Fruit fly (Drosophila melanogaster) whole organism, embryonic: Measurements from ENCODE around the gene Inx6.
A peak's percentile ranks its signal among the peaks of the same experiment; 100 is the strongest.

Experiments used
- Bdp1 ChIP-seq: fragments of 200-800 bp; sonication (Bioruptor generic); optimal IDR thresholded peaks from 3 replicates; lab custom pipeline; 2016; ENCODE audit warnings: missing biosample characterization, missing genetic modification characterization
- Bgb ChIP-seq: fragments of 200-800 bp; sonication (Bioruptor generic); IDR thresholded peaks from 2 replicates; pipeline ENCODE4 v1.3.6; 2022; ENCODE audit warnings: missing biosample characterization, missing genetic modification characterization; ENCODE audit not compliant: partially characterized antibody
- CG11696 ChIP-seq: fragments of 200-800 bp; sonication (Bioruptor generic); IDR thresholded peaks from 2 replicates; pipeline ENCODE4 v1.3.6; 2022; ENCODE audit warnings: missing biosample characterization, missing genetic modification characterization
- CG18476 ChIP-seq: fragments of 200-800 bp; sonication (Bioruptor generic); optimal IDR thresholded peaks from 2 replicates; lab custom pipeline; 2016; ENCODE audit warnings: missing biosample characterization, mild to moderate bottlenecking, missing genetic modification characterization
- CG2678 ChIP-seq: fragments of 200-800 bp; sonication (Bioruptor generic); optimal IDR thresholded peaks from 3 replicates; lab custom pipeline; 2019; ENCODE audit warnings: missing biosample characterization, mild to moderate bottlenecking, missing genetic modification characterization, moderate library complexity
- CG30403 ChIP-seq: fragments of 200-800 bp; sonication (Bioruptor generic); optimal IDR thresholded peaks from 3 replicates; lab custom pipeline; 2016; ENCODE audit warnings: missing biosample characterization, missing genetic modification characterization
- CG3065 ChIP-seq: fragments of 200-800 bp; sonication (Bioruptor generic); optimal IDR thresholded peaks from 2 replicates; lab custom pipeline; 2016; ENCODE audit warnings: missing biosample characterization, missing genetic modification characterization
- CG31365 ChIP-seq: fragments of 200-800 bp; sonication (Bioruptor generic); optimal IDR thresholded peaks from 2 replicates; lab custom pipeline; 2018; ENCODE audit warnings: missing biosample characterization, mild to moderate bottlenecking, missing genetic modification characterization
- CG6765 ChIP-seq: fragments of 200-800 bp; sonication (Bioruptor generic); optimal IDR thresholded peaks from 3 replicates; lab custom pipeline; 2017; ENCODE audit warnings: missing biosample characterization, mild to moderate bottlenecking, missing genetic modification characterization
- CG7372 ChIP-seq: fragments of 200-800 bp; sonication (Bioruptor generic); IDR thresholded peaks from 2 replicates; pipeline ENCODE4 v1.3.6; 2022; ENCODE audit warnings: missing biosample characterization, missing genetic modification characterization
- CG8290 ChIP-seq, 3 experiments: fragments of 200-800 bp; sonication (Bioruptor generic); optimal IDR thresholded peaks; 2 replicates each; lab custom pipeline; 2016 to 2019; ENCODE audit warnings: missing biosample characterization in 3 of 3, missing genetic modification characterization in 3 of 3, mild to moderate bottlenecking in 2 of 3, moderate library complexity in 1 of 3
- CG8478 ChIP-seq: fragments of >200 bp; optimal IDR thresholded peaks from 2 replicates; lab custom pipeline; 2018
- Dfd ChIP-seq, 2 experiments: fragments of >200 bp; optimal IDR thresholded peaks; 2 replicates each; lab custom pipeline; 2017; ENCODE audit warnings: missing biosample characterization in 2 of 2, missing genetic modification characterization in 2 of 2
- Dll ChIP-seq: fragments of 200-800 bp; sonication (Bioruptor generic); IDR thresholded peaks from 4 replicates; pipeline ENCODE4 v1.3.6; 2022; ENCODE audit warnings: missing biosample characterization, missing genetic modification characterization; ENCODE audit not compliant: partially characterized antibody
- Dref ChIP-seq: fragments of 200-800 bp; sonication (Bioruptor generic); IDR thresholded peaks from 2 replicates; pipeline ENCODE4 v1.3.6; 2022; ENCODE audit warnings: missing biosample characterization, missing genetic modification characterization
- Fer2 ChIP-seq: fragments of 200-800 bp; sonication (Bioruptor generic); optimal IDR thresholded peaks from 2 replicates; lab custom pipeline; 2018; ENCODE audit warnings: missing biosample characterization, mild to moderate bottlenecking, missing genetic modification characterization, moderate library complexity
- Hr51 ChIP-seq, 2 experiments: fragments of 200-800 bp; sonication (Bioruptor generic); optimal IDR thresholded peaks; 2 replicates in 1 of 2; 3 replicates in 1 of 2; lab custom pipeline; 2016 to 2018; ENCODE audit warnings: missing biosample characterization in 2 of 2, missing genetic modification characterization in 2 of 2, mild to moderate bottlenecking in 1 of 2, moderate library complexity in 1 of 2
- MESR4 ChIP-seq: fragments of 200-800 bp; sonication (Bioruptor generic); optimal IDR thresholded peaks from 2 replicates; lab custom pipeline; 2018; ENCODE audit warnings: missing biosample characterization, mild to moderate bottlenecking, missing genetic modification characterization, moderate library complexity
- Oli ChIP-seq: fragments of 200-800 bp; sonication (Bioruptor generic); optimal IDR thresholded peaks from 2 replicates; lab custom pipeline; 2018; ENCODE audit warnings: missing biosample characterization, mild to moderate bottlenecking, missing genetic modification characterization, moderate library complexity
- Ssrp ChIP-seq: fragments of 200-800 bp; sonication (Bioruptor generic); optimal IDR thresholded peaks from 2 replicates; lab custom pipeline; 2018; ENCODE audit warnings: missing biosample characterization, mild to moderate bottlenecking, missing genetic modification characterization, moderate library complexity
- Tbp ChIP-seq: fragments of >200 bp; optimal IDR thresholded peaks from 2 replicates; lab custom pipeline; 2018; ENCODE audit warnings: missing biosample characterization, missing genetic modification characterization
- ase ChIP-seq: fragments of 200-800 bp; sonication (Bioruptor generic); IDR thresholded peaks from 3 replicates; pipeline ENCODE4 v1.3.6; 2022; ENCODE audit warnings: missing biosample characterization, missing genetic modification characterization
- bab2 ChIP-seq: fragments of 200-800 bp; sonication (Bioruptor generic); optimal IDR thresholded peaks from 2 replicates; lab custom pipeline; 2016; ENCODE audit warnings: missing biosample characterization, missing genetic modification characterization
- bbx ChIP-seq: fragments of 200-800 bp; sonication (Bioruptor generic); IDR thresholded peaks from 2 replicates; pipeline ENCODE4 v1.3.6; 2022; ENCODE audit warnings: missing biosample characterization, missing genetic modification characterization; ENCODE audit not compliant: partially characterized antibody
- cg ChIP-seq: fragments of 200-800 bp; sonication (Bioruptor generic); optimal IDR thresholded peaks from 3 replicates; lab custom pipeline; 2019; ENCODE audit warnings: missing biosample characterization, mild to moderate bottlenecking, missing genetic modification characterization, moderate library complexity
- chinmo ChIP-seq: fragments of 200-800 bp; sonication (Bioruptor generic); IDR thresholded peaks from 4 replicates; pipeline ENCODE4 v1.3.6; 2022; ENCODE audit warnings: missing biosample characterization, missing genetic modification characterization; ENCODE audit not compliant: partially characterized antibody
- crol ChIP-seq: fragments of 200-800 bp; sonication (Bioruptor generic); IDR thresholded peaks from 2 replicates; pipeline ENCODE4 v1.3.6; 2022; ENCODE audit warnings: missing biosample characterization, missing genetic modification characterization
- crp ChIP-seq, 2 experiments: fragments of 200-800 bp; sonication (Bioruptor generic); optimal IDR thresholded peaks; 2 replicates in 1 of 2; 3 replicates in 1 of 2; lab custom pipeline; 2017; ENCODE audit warnings: missing biosample characterization in 2 of 2, missing genetic modification characterization in 2 of 2, mild to moderate bottlenecking in 1 of 2, moderate library complexity in 1 of 2
- danr ChIP-seq: fragments of 200-800 bp; sonication (Bioruptor generic); IDR thresholded peaks from 2 replicates; pipeline ENCODE4 v1.3.6; 2022; ENCODE audit warnings: missing biosample characterization, missing genetic modification characterization
- grau ChIP-seq: fragments of 200-800 bp; optimal IDR thresholded peaks from 3 replicates; lab custom pipeline; 2019; ENCODE audit warnings: missing biosample characterization, mild to moderate bottlenecking, missing genetic modification characterization, moderate library complexity
- her ChIP-seq: fragments of 200-800 bp; sonication (Bioruptor generic); optimal IDR thresholded peaks from 2 replicates; lab custom pipeline; 2016; ENCODE audit warnings: missing biosample characterization, missing genetic modification characterization
- jing ChIP-seq: fragments of 200-800 bp; sonication (Bioruptor generic); optimal IDR thresholded peaks from 2 replicates; lab custom pipeline; 2018; ENCODE audit warnings: missing biosample characterization, mild to moderate bottlenecking, missing genetic modification characterization
- kay ChIP-seq: fragments of 200-800 bp; sonication (Bioruptor generic); optimal IDR thresholded peaks from 2 replicates; lab custom pipeline; 2016; ENCODE audit warnings: missing biosample characterization, missing genetic modification characterization
- lilli ChIP-seq: fragments of 200-800 bp; sonication (Bioruptor generic); optimal IDR thresholded peaks from 3 replicates; lab custom pipeline; 2016; ENCODE audit warnings: missing biosample characterization, missing genetic modification characterization
- nerfin-2 ChIP-seq: fragments of 200-800 bp; sonication (Bioruptor generic); IDR thresholded peaks from 2 replicates; pipeline ENCODE4 v1.3.6; 2022; ENCODE audit warnings: missing biosample characterization, missing genetic modification characterization; ENCODE audit not compliant: partially characterized antibody
- pho ChIP-seq: fragments of 200-800 bp; sonication (Bioruptor generic); optimal IDR thresholded peaks from 2 replicates; lab custom pipeline; 2016; ENCODE audit warnings: missing biosample characterization, missing genetic modification characterization
- pita ChIP-seq: fragments of 200-800 bp; sonication (Bioruptor generic); optimal IDR thresholded peaks from 2 replicates; lab custom pipeline; 2017; ENCODE audit warnings: missing biosample characterization, mild to moderate bottlenecking, missing genetic modification characterization
- sd ChIP-seq: fragments of 200-800 bp; sonication (Bioruptor generic); optimal IDR thresholded peaks from 3 replicates; lab custom pipeline; 2018; ENCODE audit warnings: missing biosample characterization, mild to moderate bottlenecking, missing genetic modification characterization, moderate library complexity
- sens ChIP-seq: fragments of 200-800 bp; sonication (Bioruptor generic); peaks from one replicate; lab custom pipeline; 2016; ENCODE audit warnings: missing biosample characterization, missing genetic modification characterization
- sim ChIP-seq: fragments of 200-800 bp; sonication (Bioruptor generic); IDR thresholded peaks from 2 replicates; pipeline ENCODE4 v1.3.6; 2022; ENCODE audit warnings: missing biosample characterization, missing genetic modification characterization
- slbo ChIP-seq: fragments of 200-800 bp; sonication (Bioruptor generic); IDR thresholded peaks from 2 replicates; pipeline ENCODE4 v1.3.6; 2022; ENCODE audit warnings: missing biosample characterization, missing genetic modification characterization
- sr ChIP-seq: fragments of 200-800 bp; sonication (Bioruptor generic); IDR thresholded peaks from 3 replicates; pipeline ENCODE4 v1.3.6; 2022; ENCODE audit warnings: missing biosample characterization, missing genetic modification characterization
- stwl ChIP-seq: fragments of 200-800 bp; sonication (Bioruptor generic); optimal IDR thresholded peaks from 3 replicates; lab custom pipeline; 2018; ENCODE audit warnings: missing biosample characterization, mild to moderate bottlenecking, missing genetic modification characterization, moderate library complexity
- sug ChIP-seq: fragments of 200-800 bp; optimal IDR thresholded peaks from 2 replicates; lab custom pipeline; 2019; ENCODE audit warnings: missing biosample characterization, mild to moderate bottlenecking, missing genetic modification characterization, moderate library complexity
- zen ChIP-seq: fragments of 200-800 bp; sonication (Bioruptor generic); optimal IDR thresholded peaks from 3 replicates; lab custom pipeline; 2018; ENCODE audit warnings: missing biosample characterization, mild to moderate bottlenecking, missing genetic modification characterization, moderate library complexity

Gene Inx6

DNA sequence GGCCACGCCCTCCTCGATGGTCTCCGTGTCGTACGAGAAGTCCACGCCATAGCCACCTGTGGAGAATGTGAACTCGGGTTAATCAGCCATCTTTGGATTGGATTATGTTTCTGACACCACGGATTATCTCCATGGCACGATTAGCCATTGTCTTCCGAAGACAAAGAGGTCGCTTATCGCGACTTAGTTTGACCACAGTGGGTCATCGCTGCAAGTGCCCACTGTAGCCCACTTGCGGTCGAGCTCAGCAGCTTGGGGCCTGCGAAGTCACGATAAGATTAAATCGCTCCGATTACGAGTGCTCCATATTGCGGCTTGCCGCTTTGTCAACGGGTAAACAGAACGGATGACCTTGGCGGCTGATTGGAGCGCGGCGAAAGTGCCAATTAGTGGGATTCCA is 13.6 kb downstream of the Inx6 start:
- no peak for TF ChIP-seq ase (GFP tag; lab: Robert Waterston, UW)
- no peak for TF ChIP-seq bab2 (GFP tag; lab: Kevin White, UChicago)
- TF ChIP-seq slbo (GFP tag; lab: Robert Waterston, UW), result no peak
- no peak for TF ChIP-seq nerfin-2
- peak; percentile 52 for TF ChIP-seq grau (tag; lab: Kevin White, UChicago)
- TF ChIP-seq Ssrp (tag; lab: Kevin White, UChicago), result no peak
- TF ChIP-seq Fer2 (tag; lab: Kevin White, UChicago), result no peak
- TF ChIP-seq CG11696, result no peak
- no peak for TF ChIP-seq pho (GFP tag; lab: Kevin White, UChicago)
- no peak for TF ChIP-seq CG18476
- peak; percentile 20 for TF ChIP-seq sug (tag; lab: Kevin White, UChicago)
- 0 out of 2 replicates have a peak, but pooled peaks have one; percentile 8 for TF ChIP-seq Bgb (GFP tag; lab: Robert Waterston, UW)
- TF ChIP-seq lilli (GFP tag; lab: Kevin White, UChicago), result no peak
- TF ChIP-seq her (GFP tag; lab: Kevin White, UChicago), result no peak
- no peak for TF ChIP-seq Bdp1

DNA sequence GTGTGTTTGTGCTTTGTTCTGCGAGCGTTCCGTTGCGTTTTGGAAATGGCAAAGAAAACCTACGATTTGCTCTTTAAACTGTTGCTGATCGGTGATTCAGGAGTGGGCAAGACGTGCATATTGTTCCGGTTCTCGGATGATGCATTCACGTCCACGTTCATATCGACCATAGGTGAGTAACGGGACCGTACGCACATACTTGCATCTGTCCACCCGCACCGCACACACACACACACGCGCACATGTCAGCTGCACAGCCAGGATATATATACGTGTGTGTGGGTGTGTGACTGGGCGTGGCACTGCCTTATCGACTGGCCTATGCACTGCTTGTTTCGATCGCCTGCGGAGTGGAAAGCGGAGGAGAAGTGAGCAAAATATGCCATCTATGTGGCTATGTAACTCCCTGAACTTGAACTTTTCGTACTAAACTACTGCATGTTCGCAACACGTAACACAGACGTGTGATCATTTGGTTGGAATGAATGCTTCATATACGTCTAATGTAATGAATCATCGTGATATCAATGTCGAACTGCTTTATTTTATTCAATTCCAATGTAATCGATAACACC is 17.9 kb downstream of the Inx6 start:
- TF ChIP-seq sd (peak; percentile 58), crp (GFP tag; optimal IDR thresholded peaks at IDR 0.05; lab: Kevin White, UChicago) (peak in 1 of 2 experiments; percentile 36), CG8290 (GFP tag; optimal IDR thresholded peaks at IDR 0.05; lab: Kevin White, UChicago) (peak; percentile 53), CG8290 (tag; optimal IDR thresholded peaks at IDR 0.05; lab: Kevin White, UChicago) (peak; percentile 30 to 33), CG3065 (GFP tag; lab: Kevin White, UChicago) (peak; percentile 82), sim (GFP tag; lab: Robert Waterston, UW) (no peak), Dref (GFP tag; lab: Robert Waterston, UW) (0 out of 2 replicates have a peak, but pooled peaks have one; percentile 42), sens (GFP tag; lab: Kevin White, UChicago) (peak; percentile 63), zen (tag; lab: Kevin White, UChicago) (no peak), CG8478 (lab: Kevin White, UChicago) (peak; percentile 89), Dll (GFP tag; lab: Robert Waterston, UW) (no peak), MESR4 (peak; percentile 39), CG7372 (GFP tag; lab: Robert Waterston, UW) (no peak), kay (peak; percentile 79), CG6765 (GFP tag; lab: Kevin White, UChicago) (no peak), CG2678 (tag; lab: Kevin White, UChicago) (no peak), cg (peak; percentile 82), chinmo (GFP tag; lab: Robert Waterston, UW) (0 out of 4 replicates have a peak, but pooled peaks have one; percentile 21), CG30403 (GFP tag; lab: Kevin White, UChicago) (no peak), bbx (0 out of 2 replicates have a peak, but pooled peaks have one; percentile 6), crol (GFP tag; lab: Robert Waterston, UW) (0 out of 2 replicates have a peak, but pooled peaks have one; percentile 30), Tbp (GFP tag; lab: Kevin White, UChicago) (no peak), CG31365 (tag; lab: Kevin White, UChicago) (peak; percentile 94), Oli (tag; lab: Kevin White, UChicago) (no peak), pita (GFP tag; lab: Kevin White, UChicago) (no peak), Hr51 (GFP tag; optimal IDR thresholded peaks at IDR 0.05; lab: Kevin White, UChicago) (no peak), danr (GFP tag; lab: Robert Waterston, UW) (no peak), sr (GFP tag; lab: Robert Waterston, UW) (no peak), stwl (tag; lab: Kevin White, UChicago) (peak; percentile 33), Dfd (GFP tag; optimal IDR thresholded peaks at IDR 0.05; lab: Kevin White, UChicago) (peak in 1 of 2 experiments; percentile 74), jing (GFP tag; lab: Kevin White, UChicago) (no peak)
